Worm (Caenorhabditis elegans): ENCODE measurements around the gene oac-50.

Gene oac-50

ce11 chrV:9095613-9096317, 22.4 kb upstream of the oac-50 start, which contains the start of gene F21C10.10 (continued):
- TF ChIP-seq ces-1 (GFP tag; optimal IDR thresholded peaks at IDR 0.05) (no peak), unc-62 (GFP tag; optimal IDR thresholded peaks at IDR 0.05 in 1 of 2) (peak in 1 of 2 experiments; percentile 98), unc-62 (tag; optimal IDR thresholded peaks at IDR 0.05) (no peak), lin-39 (tag; optimal IDR thresholded peaks at IDR 0.05) (no peak), madf-9 (GFP tag; conservative IDR thresholded peaks at IDR 0.05) (peak; percentile 46; the same call in 1 of the 2 replicates), arid-1 (GFP tag; conservative IDR thresholded peaks at IDR 0.05) (0 out of 2 replicates have a peak, but pooled peaks have one; percentile 8), pha-4 (GFP tag; IDR thresholded peaks at IDR 0.05) (peak; percentile 76), pha-4 (tag; optimal IDR thresholded peaks at IDR 0.05) (peak; percentile 60), cey-2 (tag; optimal IDR thresholded peaks at IDR 0.05; ENCODE audit: borderline replicate concordance, insufficient read depth) (peak; percentile 95), hlh-30 (tag; optimal IDR thresholded peaks at IDR 0.05; ENCODE audit: insufficient read depth) (peak; percentile 99), gei-8 (GFP tag; optimal IDR thresholded peaks at IDR 0.05) (peak; percentile 98), aha-1 (tag) (peak; percentile 99), php-3 (GFP tag; IDR thresholded peaks at IDR 0.05) (peak; percentile 86), zip-2 (tag; optimal IDR thresholded peaks at IDR 0.05) (peak; percentile 31), dmd-8 (GFP tag; IDR thresholded peaks at IDR 0.05) (no peak), spr-3 (GFP tag; optimal IDR thresholded peaks at IDR 0.05) (peak; percentile 49), nhr-11 (tag; optimal IDR thresholded peaks at IDR 0.05) (peak; percentile 87), nhr-48 (tag; optimal IDR thresholded peaks at IDR 0.05) (peak; percentile 99), ceh-62 (tag; optimal IDR thresholded peaks at IDR 0.05) (no peak), hlh-11 (tag; optimal IDR thresholded peaks at IDR 0.05) (peak; percentile 99), Y75B8A.6 (GFP tag; IDR thresholded peaks at IDR 0.05) (no peak), lin-1 (GFP tag; IDR thresholded peaks at IDR 0.05) (peak; percentile 62; the same call in 1 of the 2 replicates), attf-4 (tag; optimal IDR thresholded peaks at IDR 0.05) (no peak), Y48G9A.11 (GFP tag; IDR thresholded peaks at IDR 0.05) (no peak), zfp-3 (GFP tag; conservative IDR thresholded peaks at IDR 0.05) (peak; percentile 40; the same call in 1 of the 2 replicates), egl-27 (tag; optimal IDR thresholded peaks at IDR 0.05) (no peak), T20F7.1 (GFP tag; optimal IDR thresholded peaks at IDR 0.05) (peak; percentile 68), daf-19 (GFP tag; conservative IDR thresholded peaks at IDR 0.05) (no peak), skn-1 (tag; optimal IDR thresholded peaks at IDR 0.05) (no peak), ztf-7 (tag; optimal IDR thresholded peaks at IDR 0.05) (peak; percentile 63), spr-1 (tag; optimal IDR thresholded peaks at IDR 0.05) (peak; percentile 78), dmd-6 (GFP tag; IDR thresholded peaks at IDR 0.05) (peak; percentile 99), sdz-12 (GFP tag; optimal IDR thresholded peaks at IDR 0.05) (no peak), T26A8.4 (GFP tag; IDR thresholded peaks at IDR 0.05) (peak; percentile 66), nhr-6 (tag; optimal IDR thresholded peaks at IDR 0.05) (peak; percentile 50), lsy-2 (tag; optimal IDR thresholded peaks at IDR 0.05) (peak; percentile 55 to 81), jun-1 (tag; optimal IDR thresholded peaks at IDR 0.05) (peak; percentile 59), lin-38 (GFP tag; IDR thresholded peaks at IDR 0.05) (peak; percentile 45), snpc-4 (tag; optimal IDR thresholded peaks at IDR 0.05) (no peak), lin-15B (tag; optimal IDR thresholded peaks at IDR 0.05) (no peak), F26F4.8 (GFP tag; conservative IDR thresholded peaks at IDR 0.05) (no peak)

- TF ChIP-seq dmd-8 (GFP tag; IDR thresholded peaks at IDR 0.05) (no peak), ceh-44 (GFP tag; IDR thresholded peaks at IDR 0.05) (no peak), nhr-11 (tag; optimal IDR thresholded peaks at IDR 0.05) (no peak), dmd-6 (GFP tag; IDR thresholded peaks at IDR 0.05) (peak; percentile 15; the same call in 1 of the 2 replicates), zfp-3 (GFP tag; conservative IDR thresholded peaks at IDR 0.05) (no peak), unc-62 (GFP tag; optimal IDR thresholded peaks at IDR 0.05 in 1 of 2) (peak in 1 of 2 experiments; percentile 12), unc-62 (tag; optimal IDR thresholded peaks at IDR 0.05) (no peak), dve-1 (tag; optimal IDR thresholded peaks at IDR 0.05; ENCODE audit: insufficient read depth) (peak; percentile 39), daf-16 (GFP tag; optimal IDR thresholded peaks at IDR 0.05) (no peak), daf-16 (tag; optimal IDR thresholded peaks at IDR 0.05) (peak; percentile 50), nhr-77 (tag; optimal IDR thresholded peaks at IDR 0.05) (peak; percentile 18)
Observed at ce11 chrV:9094976-9095375, 21.6 kb upstream of the oac-50 start.
